Worm (Caenorhabditis elegans) whole organism, midembryonic: ENCODE data around the gene clec-197.
"Not testable (repeated sequence)": the region's sequence is repeated elsewhere in the genome, so short reads cannot be mapped to it uniquely, and the experiment has no call there.

Experiments
- T22C8.4 ChIP-seq: fragments of 200-800 bp; sonication (Bioruptor generic); IDR thresholded peaks from 2 replicates; pipeline ENCODE4 v1.3.6; 2022; ENCODE audit warnings: missing genetic modification characterization, missing compliant biosample characterization
- cog-1 ChIP-seq: sonication (generic microtip); optimal IDR thresholded peaks from 2 replicates; lab custom pipeline; 2016; ENCODE audit warnings: missing genetic modification characterization, missing compliant biosample characterization
- med-1 ChIP-seq: sonication (generic microtip); optimal IDR thresholded peaks from 2 replicates; lab custom pipeline; 2017; ENCODE audit warnings: missing genetic modification characterization, mild to moderate bottlenecking, missing compliant biosample characterization, antibody characterized with exemption, missing genetic modification reagents; ENCODE audit not compliant: insufficient read depth
- ref-1 ChIP-seq: fragments of 200-800 bp; sonication (Bioruptor generic); conservative IDR thresholded peaks from 2 replicates; pipeline ENCODE4 v1.3.6; 2022; ENCODE audit warnings: missing genetic modification reagents, missing genetic modification characterization, missing compliant biosample characterization
- tab-1 ChIP-seq: fragments of 200-800 bp; sonication (Bioruptor generic); IDR thresholded peaks from 2 replicates; pipeline ENCODE4 v1.3.6; 2022; ENCODE audit warnings: missing genetic modification characterization, missing compliant biosample characterization
- ztf-23 ChIP-seq: fragments of 200-800 bp; sonication (Bioruptor generic); IDR thresholded peaks from 2 replicates; pipeline ENCODE4 v1.3.6; 2022; ENCODE audit warnings: missing genetic modification reagents, missing genetic modification characterization, missing compliant biosample characterization

clec-197 gene

ce11 chrIV:17308211-17308610 is 38.3 kb downstream of the clec-197 start, which contains the start of gene T28F3.9:
Gene T28F3.9 (plus strand): TSS chrIV:17308511.
- TF ChIP-seq tab-1 (GFP tag; lab: Robert Waterston, UW), result no peak
- TF ChIP-seq ref-1 (GFP tag; lab: Robert Waterston, UW), result no peak

ce11 chrIV:17307223-17307622 is 39.3 kb downstream of the clec-197 start, which contains the start of gene T28F3.8:
Gene T28F3.8 (minus strand): TSS chrIV:17307323.
- TF ChIP-seq T22C8.4 (GFP tag; lab: Robert Waterston, UW); cog-1 (tag; lab: Kevin White, UChicago); ztf-23 (GFP tag; lab: Robert Waterston, UW): not testable (repeated sequence)

ce11 chrIV:17301933-17302332 is 44.6 kb downstream of the clec-197 start, which contains the start of gene ifta-2:
Gene ifta-2 (minus strand): TSS chrIV:17302033.
- TF ChIP-seq cog-1 (tag; lab: Kevin White, UChicago) (no peak), med-1 (GFP tag; lab: Kevin White, UChicago) (no peak)
